ENCODE assay signal across 4 fruit fly cellular contexts in genomic region chrX:8196157-8196526, dm6.
TF ChIP-seq lines count a peak whose summit lies in the region.

No protein-coding gene starts in this region.

- no peak for TF ChIP-seq CTCF in whole organism, embryonic (GFP tag; optimal IDR thresholded peaks at IDR 0.05; lab: Kevin White, UChicago)

TF ChIP-seq in whole organism, embryonic, 481 proteins besides CTCF, POLR2A, EP300 and RAD21 (continues in another document):
- TF ChIP-seq gcm (GFP tag; optimal IDR thresholded peaks at IDR 0.05; lab: Kevin White, UChicago) = no peak
- TF ChIP-seq CG13424 (tag; optimal IDR thresholded peaks at IDR 0.05; lab: Kevin White, UChicago) = peak; percentile 40
- peak; percentile 9 for TF ChIP-seq CG9727 (GFP tag; optimal IDR thresholded peaks at IDR 0.05; lab: Kevin White, UChicago)
- peak; percentile 43 for TF ChIP-seq CG7556 (GFP tag; optimal IDR thresholded peaks at IDR 0.05; lab: Kevin White, UChicago)
- no peak for TF ChIP-seq Doc2 (GFP tag; IDR thresholded peaks at IDR 0.05; lab: Robert Waterston, UW)
- peak; percentile 34 for TF ChIP-seq CG2678 (tag; optimal IDR thresholded peaks at IDR 0.05; lab: Kevin White, UChicago)
- TF ChIP-seq sens (GFP tag; lab: Kevin White, UChicago) = peak; percentile 85
- peak; percentile 6 for TF ChIP-seq nmo (GFP tag; optimal IDR thresholded peaks at IDR 0.05; lab: Kevin White, UChicago)
- no peak for TF ChIP-seq fd96Cb (tag; optimal IDR thresholded peaks at IDR 0.05; lab: Kevin White, UChicago)
- 0 out of 3 replicates have a peak, but pooled peaks have one; percentile 5 for TF ChIP-seq Mrtf (GFP tag; IDR thresholded peaks at IDR 0.05; lab: Robert Waterston, UW)
- peak; percentile 1 for TF ChIP-seq Oli (tag; optimal IDR thresholded peaks at IDR 0.05; lab: Kevin White, UChicago)
- no peak for TF ChIP-seq D19B (GFP tag; optimal IDR thresholded peaks at IDR 0.05; lab: Kevin White, UChicago)
- peak; percentile 34 for TF ChIP-seq Med (GFP tag; lab: Kevin White, UChicago)
- TF ChIP-seq H2.0 (GFP tag; IDR thresholded peaks at IDR 0.05; lab: Robert Waterston, UW) = 0 out of 2 replicates have a peak, but pooled peaks have one; percentile 15
- no peak for TF ChIP-seq crp (GFP tag; optimal IDR thresholded peaks at IDR 0.05; lab: Kevin White, UChicago)
- no peak for TF ChIP-seq NK7.1 (GFP tag; optimal IDR thresholded peaks at IDR 0.05; lab: Kevin White, UChicago)
- no peak for TF ChIP-seq lbe (GFP tag; optimal IDR thresholded peaks at IDR 0.05; lab: Kevin White, UChicago)
- no peak for TF ChIP-seq CG11696 (GFP tag; IDR thresholded peaks at IDR 0.05; lab: Robert Waterston, UW)
- TF ChIP-seq lmd (GFP tag; IDR thresholded peaks at IDR 0.05; lab: Robert Waterston, UW) = 0 out of 2 replicates have a peak, but pooled peaks have one; percentile 21
- peak; percentile 2 for TF ChIP-seq CG12659 (GFP tag; optimal IDR thresholded peaks at IDR 0.05; lab: Kevin White, UChicago)
- TF ChIP-seq h (optimal IDR thresholded peaks at IDR 0.05; lab: Kevin White, UChicago) = no peak
- peak; percentile 35 for TF ChIP-seq CG18262 (tag; optimal IDR thresholded peaks at IDR 0.05; lab: Kevin White, UChicago)
- TF ChIP-seq Hr51 (GFP tag; optimal IDR thresholded peaks at IDR 0.05; lab: Kevin White, UChicago) = peak in 1 of 2 experiments; percentile 44

TF ChIP-seq in whole organism, prepupa, 60 proteins besides CTCF, POLR2A, EP300 and RAD21 (continues in another document):
- TF ChIP-seq CG7368 (GFP tag; optimal IDR thresholded peaks at IDR 0.05; lab: Kevin White, UChicago) = no peak
- TF ChIP-seq Smox (GFP tag; optimal IDR thresholded peaks at IDR 0.05; lab: Kevin White, UChicago) = peak; percentile 38
- TF ChIP-seq CG32006 (GFP tag; optimal IDR thresholded peaks at IDR 0.05; lab: Kevin White, UChicago) = peak; percentile 66
- TF ChIP-seq eg (GFP tag; IDR thresholded peaks at IDR 0.05; lab: Robert Waterston, UW) = 0 out of 3 replicates have a peak, but pooled peaks have one; percentile 3
- TF ChIP-seq CG6792 (GFP tag; optimal IDR thresholded peaks at IDR 0.05; lab: Kevin White, UChicago) = no peak
- TF ChIP-seq CG6163 (GFP tag; IDR thresholded peaks at IDR 0.05; lab: Robert Waterston, UW) = no peak
- no peak for TF ChIP-seq Ets96B (tag; optimal IDR thresholded peaks at IDR 0.05; lab: Kevin White, UChicago)
- TF ChIP-seq dac (GFP tag; optimal IDR thresholded peaks at IDR 0.05; lab: Kevin White, UChicago) = peak; percentile 1
- TF ChIP-seq Hr38 (GFP tag; optimal IDR thresholded peaks at IDR 0.05; lab: Kevin White, UChicago) = no peak
- no peak for TF ChIP-seq CG1621 (tag; optimal IDR thresholded peaks at IDR 0.05; lab: Kevin White, UChicago)
- peak; percentile 35 for TF ChIP-seq CG31627 (GFP tag; optimal IDR thresholded peaks at IDR 0.05; lab: Kevin White, UChicago)
- TF ChIP-seq Sox14 (GFP tag; optimal IDR thresholded peaks at IDR 0.05; lab: Kevin White, UChicago) = no peak
- TF ChIP-seq cyc (GFP tag; optimal IDR thresholded peaks at IDR 0.05; lab: Kevin White, UChicago) = peak; percentile 32
- peak; percentile 69 for TF ChIP-seq esn (GFP tag; optimal IDR thresholded peaks at IDR 0.05; lab: Kevin White, UChicago)
- peak; percentile 53 for TF ChIP-seq Met (GFP tag; optimal IDR thresholded peaks at IDR 0.05; lab: Kevin White, UChicago)
- peak; percentile 20 for TF ChIP-seq Sox102F (GFP tag; optimal IDR thresholded peaks at IDR 0.05; lab: Kevin White, UChicago)
- no peak for TF ChIP-seq Eip75B (GFP tag; optimal IDR thresholded peaks at IDR 0.05; lab: Kevin White, UChicago)
- TF ChIP-seq pdm3 (GFP tag; optimal IDR thresholded peaks at IDR 0.05; lab: Kevin White, UChicago) = peak; percentile 35
- TF ChIP-seq CG16779 (tag; optimal IDR thresholded peaks at IDR 0.05; lab: Kevin White, UChicago) = no peak
- peak; percentile 14 for TF ChIP-seq Hr39 (GFP tag; optimal IDR thresholded peaks at IDR 0.05; lab: Kevin White, UChicago)
- TF ChIP-seq Eip93F (GFP tag; optimal IDR thresholded peaks at IDR 0.05; lab: Kevin White, UChicago) = no peak
- TF ChIP-seq CG15336 (GFP tag; IDR thresholded peaks at IDR 0.05; lab: Robert Waterston, UW) = no peak
- TF ChIP-seq CG11762 (GFP tag; optimal IDR thresholded peaks at IDR 0.05; lab: Kevin White, UChicago; ENCODE audit: insufficient read depth) = no peak
- TF ChIP-seq CG8632 (GFP tag; optimal IDR thresholded peaks at IDR 0.05; lab: Kevin White, UChicago) = peak; percentile 8

TF ChIP-seq in whole organism, pupa, 21 proteins besides CTCF, POLR2A, EP300 and RAD21:
- TF ChIP-seq CG13204 (GFP tag; optimal IDR thresholded peaks at IDR 0.05; lab: Kevin White, UChicago) = no peak
- TF ChIP-seq CG9948 (tag; optimal IDR thresholded peaks at IDR 0.05; lab: Kevin White, UChicago) = peak; percentile 23
- TF ChIP-seq CG8159 (tag; optimal IDR thresholded peaks at IDR 0.05; lab: Kevin White, UChicago) = peak; percentile 38
- no peak for TF ChIP-seq Ets98B (GFP tag; IDR thresholded peaks at IDR 0.05; lab: Robert Waterston, UW)
- TF ChIP-seq CG8301 (tag; optimal IDR thresholded peaks at IDR 0.05; lab: Kevin White, UChicago) = peak; percentile 24
- TF ChIP-seq CG14655 (GFP tag; optimal IDR thresholded peaks at IDR 0.05; lab: Kevin White, UChicago) = peak; percentile 51
- no peak for TF ChIP-seq D1 (tag; optimal IDR thresholded peaks at IDR 0.05; lab: Kevin White, UChicago)
- TF ChIP-seq Snoo (tag; optimal IDR thresholded peaks at IDR 0.05; lab: Kevin White, UChicago) = peak; percentile 25

TF ChIP-seq in whole organism, wandering third instar larva, 38 proteins besides CTCF, POLR2A, EP300 and RAD21:
- TF ChIP-seq Hr78 (GFP tag; optimal IDR thresholded peaks at IDR 0.05; lab: Kevin White, UChicago) (no peak), rgr (GFP tag; optimal IDR thresholded peaks at IDR 0.05; lab: Kevin White, UChicago) (no peak), ey (GFP tag; optimal IDR thresholded peaks at IDR 0.05; lab: Kevin White, UChicago) (no peak), Hr83 (GFP tag; optimal IDR thresholded peaks at IDR 0.05; lab: Kevin White, UChicago; ENCODE audit: poor library complexity, severe bottlenecking) (no peak), GATAd (GFP tag; optimal IDR thresholded peaks at IDR 0.05; lab: Kevin White, UChicago) (peak; percentile 15), Dfd (GFP tag; optimal IDR thresholded peaks at IDR 0.05; lab: Kevin White, UChicago) (no peak), N (GFP tag; optimal IDR thresholded peaks at IDR 0.05; lab: Kevin White, UChicago) (no peak), fru (GFP tag; optimal IDR thresholded peaks at IDR 0.05; lab: Kevin White, UChicago) (no peak), sage (GFP tag; optimal IDR thresholded peaks at IDR 0.05; lab: Kevin White, UChicago) (no peak), woc (GFP tag; optimal IDR thresholded peaks at IDR 0.05; lab: Kevin White, UChicago) (no peak), Sp1 (GFP tag; optimal IDR thresholded peaks at IDR 0.05; lab: Kevin White, UChicago) (peak; percentile 37), Jra (GFP tag; optimal IDR thresholded peaks at IDR 0.05; lab: Kevin White, UChicago) (no peak), dmrt93B (GFP tag; optimal IDR thresholded peaks at IDR 0.05; lab: Kevin White, UChicago) (peak; percentile 10), tai (GFP tag; optimal IDR thresholded peaks at IDR 0.05; lab: Kevin White, UChicago) (no peak), brk (GFP tag; optimal IDR thresholded peaks at IDR 0.05; lab: Kevin White, UChicago) (no peak), pan (optimal IDR thresholded peaks at IDR 0.05; lab: Kevin White, UChicago) (no peak), Hnf4 (GFP tag; optimal IDR thresholded peaks at IDR 0.05; lab: Kevin White, UChicago) (no peak), CG32264 (GFP tag; optimal IDR thresholded peaks at IDR 0.05; lab: Kevin White, UChicago) (no peak), Dif (GFP tag; optimal IDR thresholded peaks at IDR 0.05; lab: Kevin White, UChicago; ENCODE audit: partially characterized antibody) (no peak), Myc (optimal IDR thresholded peaks at IDR 0.05; lab: Kevin White, UChicago) (no peak), Abd-B (GFP tag; optimal IDR thresholded peaks at IDR 0.05; lab: Kevin White, UChicago) (no peak), Vsx2 (GFP tag; optimal IDR thresholded peaks at IDR 0.05; lab: Kevin White, UChicago; ENCODE audit: partially characterized antibody) (no peak), br (GFP tag; optimal IDR thresholded peaks at IDR 0.05; lab: Kevin White, UChicago) (no peak), h (GFP tag; optimal IDR thresholded peaks at IDR 0.05; lab: Kevin White, UChicago) (no peak), dl (GFP tag; optimal IDR thresholded peaks at IDR 0.05; lab: Kevin White, UChicago; ENCODE audit: insufficient read depth in 1 of 2, partially characterized antibody in 2 of 2) (no peak), Mio (GFP tag; optimal IDR thresholded peaks at IDR 0.05; lab: Kevin White, UChicago) (no peak), CG9705 (GFP tag; optimal IDR thresholded peaks at IDR 0.05; lab: Kevin White, UChicago) (no peak), sv (GFP tag; optimal IDR thresholded peaks at IDR 0.05; lab: Kevin White, UChicago) (no peak), Rel (GFP tag; optimal IDR thresholded peaks at IDR 0.05; lab: Kevin White, UChicago) (no peak), Rel (tag; optimal IDR thresholded peaks at IDR 0.05; lab: Kevin White, UChicago) (no peak), lola (GFP tag; optimal IDR thresholded peaks at IDR 0.05; lab: Kevin White, UChicago) (no peak), CrebA (GFP tag; optimal IDR thresholded peaks at IDR 0.05; lab: Kevin White, UChicago; ENCODE audit: borderline replicate concordance) (no peak), dsf (GFP tag; optimal IDR thresholded peaks at IDR 0.05; lab: Kevin White, UChicago; ENCODE audit: borderline replicate concordance) (no peak), jim (GFP tag; optimal IDR thresholded peaks at IDR 0.05; lab: Kevin White, UChicago) (no peak), HLH106 (tag; optimal IDR thresholded peaks at IDR 0.05; lab: Kevin White, UChicago) (peak; percentile 31), foxo (GFP tag; optimal IDR thresholded peaks at IDR 0.05; lab: Kevin White, UChicago) (peak in 1 of 2 experiments; percentile 19), OdsH (GFP tag; optimal IDR thresholded peaks at IDR 0.05; lab: Kevin White, UChicago) (peak; percentile 9), usp (GFP tag; optimal IDR thresholded peaks at IDR 0.05; lab: Kevin White, UChicago) (no peak), psq (GFP tag; optimal IDR thresholded peaks at IDR 0.05; lab: Kevin White, UChicago) (peak; percentile 7)
TF ChIP-seq in whole organism, wandering third instar larva: peak in this region for 7.

Comparison
In these comparisons a context has a peak if more than half of its experiments do, and no peak if none do; other contexts are left out.
1. Of the 7 proteins assayed by ChIP-seq in both whole organism, embryonic and whole organism, prepupa: peak only in whole organism, embryonic: none; only in whole organism, prepupa: Hr39 and Sox102F; in both: none; in neither: 5.